Worm (Caenorhabditis elegans): ENCODE measurements around the gene igcm-3.

igcm-3 gene

DNA sequence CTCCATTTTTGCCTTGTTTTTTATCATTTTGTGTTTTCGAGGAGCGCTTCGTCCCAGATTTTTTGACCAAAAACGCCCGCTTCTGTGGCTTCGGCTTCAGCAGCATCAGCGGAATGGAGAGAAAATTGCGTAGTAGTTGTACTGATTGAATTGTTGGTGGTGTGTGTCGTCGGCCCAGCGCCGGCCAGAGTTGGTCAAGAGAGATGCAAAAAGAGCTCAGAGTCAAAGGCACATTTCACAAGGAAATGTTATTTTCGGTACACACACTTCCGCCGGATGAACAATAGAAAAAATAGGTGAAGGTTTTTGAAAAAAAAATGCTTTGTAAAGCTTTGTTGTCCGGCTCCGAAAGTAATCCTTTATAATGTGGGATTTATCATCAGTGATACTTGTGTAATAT, 22.0 kb upstream of the igcm-3 start:
- TF ChIP-seq fkh-10 (GFP tag; optimal IDR thresholded peaks at IDR 0.05): peak; percentile 77
- no peak for TF ChIP-seq daf-16 (GFP tag; optimal IDR thresholded peaks at IDR 0.05)
- no peak for TF ChIP-seq daf-16 (tag; optimal IDR thresholded peaks at IDR 0.05)
- TF ChIP-seq F10B5.3 (tag; optimal IDR thresholded peaks at IDR 0.05): no peak
- no peak for TF ChIP-seq skn-1 (tag; optimal IDR thresholded peaks at IDR 0.05)

DNA sequence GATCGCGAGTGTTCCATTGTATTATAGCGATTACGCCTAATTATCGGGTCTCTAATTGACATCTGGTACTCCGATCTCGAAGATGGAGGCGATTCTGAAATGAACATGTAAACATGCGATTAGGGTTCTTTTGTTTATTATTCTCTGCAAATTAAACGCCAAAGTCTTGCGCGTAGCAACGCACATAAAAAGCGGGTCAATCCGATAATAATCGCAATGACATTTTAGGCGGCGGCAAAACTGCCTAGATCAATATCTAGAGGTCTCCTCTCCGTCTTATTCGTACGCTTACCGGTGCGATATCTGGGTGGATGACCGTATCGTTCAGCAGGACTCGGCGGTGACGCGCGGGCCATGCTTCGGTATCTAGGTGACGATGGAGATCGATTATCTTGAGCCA, 7.3 kb upstream of the igcm-3 start:
- no peak for TF ChIP-seq nhr-42 (GFP tag; IDR thresholded peaks at IDR 0.05)
- TF ChIP-seq mes-2 (tag; optimal IDR thresholded peaks at IDR 0.05; ENCODE audit: poor library complexity, severe bottlenecking): peak; percentile 2
- TF ChIP-seq F49E8.2 (tag; optimal IDR thresholded peaks at IDR 0.05; ENCODE audit: borderline replicate concordance): no peak

DNA sequence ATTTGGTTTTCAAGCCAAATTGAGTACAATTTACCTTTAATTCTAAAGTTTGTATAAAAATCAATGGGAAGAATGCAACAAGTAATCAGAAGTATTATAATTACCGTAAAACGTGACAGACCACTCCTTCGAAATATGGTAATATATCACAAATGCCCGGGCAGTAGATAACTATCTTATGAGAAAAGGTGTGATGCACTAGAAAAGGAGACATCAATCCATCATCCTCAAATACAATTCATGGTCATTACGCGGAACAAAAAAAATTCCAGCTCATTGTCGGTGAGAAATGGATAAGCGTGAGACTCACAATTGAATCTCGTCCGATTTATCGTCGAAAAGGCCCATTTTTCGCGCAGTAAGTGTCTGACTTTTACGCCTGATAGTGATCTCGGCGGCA, 3.5 kb upstream of the igcm-3 start:
- TF ChIP-seq Y48G9A.11 (GFP tag; IDR thresholded peaks at IDR 0.05) (no peak), unc-62 (GFP tag; optimal IDR thresholded peaks at IDR 0.05 in 1 of 2) (peak in 1 of 2 experiments; percentile 72), unc-62 (tag; optimal IDR thresholded peaks at IDR 0.05) (no peak)

DNA sequence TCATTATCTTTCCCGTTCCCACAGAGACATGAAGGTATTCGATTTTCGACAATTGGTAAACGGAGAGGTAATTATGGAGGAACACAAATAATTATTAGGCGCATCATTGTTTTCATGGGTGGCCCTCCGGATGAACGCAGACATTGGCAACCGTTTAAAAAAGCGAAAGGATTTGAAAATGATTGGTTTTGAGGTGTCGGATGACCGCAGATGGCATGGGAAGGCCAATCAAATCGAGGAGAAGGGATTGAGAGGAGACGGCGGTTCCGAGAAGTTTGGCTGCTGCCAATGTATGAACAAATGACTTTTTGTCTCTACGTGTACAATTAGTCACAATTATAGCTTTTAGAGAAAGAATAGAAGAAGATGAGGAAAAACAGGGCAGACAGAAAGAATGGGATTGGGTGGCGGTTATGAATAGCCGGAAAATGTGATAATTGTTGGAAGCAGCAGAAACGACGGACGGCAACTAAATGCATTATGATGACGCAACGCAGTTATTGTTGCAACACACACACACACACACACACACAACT, 1.9 kb upstream of the igcm-3 start:
- peak; percentile 0 for TF ChIP-seq nhr-25 (tag; optimal IDR thresholded peaks at IDR 0.05; ENCODE audit: borderline replicate concordance, insufficient read depth)
- TF ChIP-seq rbr-2 (tag; optimal IDR thresholded peaks at IDR 0.05): no peak
- TF ChIP-seq unc-62 (GFP tag; optimal IDR thresholded peaks at IDR 0.05 in 1 of 2): peak in 1 of 2 experiments; percentile 48
- TF ChIP-seq unc-62 (tag; optimal IDR thresholded peaks at IDR 0.05): no peak
- TF ChIP-seq mep-1 (tag; optimal IDR thresholded peaks at IDR 0.05): no peak
- TF ChIP-seq aha-1 (tag): peak; percentile 44

DNA sequence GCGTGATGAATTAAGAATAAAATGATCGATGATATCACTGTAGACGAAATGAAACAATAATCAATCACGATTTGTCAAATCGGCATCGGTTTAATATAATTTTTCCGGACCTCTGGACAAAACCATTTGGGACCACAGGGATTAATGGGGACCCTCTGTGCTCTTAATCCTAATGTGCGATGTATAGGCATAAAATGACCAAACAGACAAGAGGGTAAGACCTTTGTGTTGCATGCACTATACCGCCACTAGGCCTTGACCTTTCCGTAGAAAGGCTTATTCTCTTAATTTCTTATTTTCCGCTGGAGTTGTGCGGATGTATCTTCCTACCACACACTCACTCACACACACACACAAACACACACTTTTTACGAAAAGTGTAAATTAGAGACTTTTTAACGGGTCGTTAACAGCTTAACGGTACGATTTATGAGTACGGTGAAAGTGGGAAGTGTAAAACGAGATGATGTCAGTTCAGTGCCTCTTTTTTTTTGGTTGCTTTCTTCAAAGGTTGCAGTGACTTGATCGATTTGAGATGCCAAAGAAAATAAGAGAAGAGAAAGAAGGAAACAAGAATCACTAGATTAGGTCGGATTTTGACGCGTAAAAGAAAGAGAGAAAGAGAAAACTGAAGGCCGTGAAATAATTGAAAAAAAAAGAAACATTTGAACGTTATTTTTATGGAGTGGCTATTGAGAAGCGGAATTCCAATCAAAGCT, 732 bp downstream of the igcm-3 start:
- no peak for TF ChIP-seq aly-2 (tag; optimal IDR thresholded peaks at IDR 0.05)
- peak; percentile 14 for TF ChIP-seq nhr-28 (tag; optimal IDR thresholded peaks at IDR 0.05)
- TF ChIP-seq ztf-11 (tag; optimal IDR thresholded peaks at IDR 0.05): no peak
- no peak for TF ChIP-seq ceh-32 (tag; optimal IDR thresholded peaks at IDR 0.05; ENCODE audit: poor library complexity)
- no peak for TF ChIP-seq pqm-1 (tag; optimal IDR thresholded peaks at IDR 0.05)
- TF ChIP-seq vab-7 (GFP tag; IDR thresholded peaks at IDR 0.05): no peak
- no peak for TF ChIP-seq nhr-48 (tag; optimal IDR thresholded peaks at IDR 0.05)

DNA sequence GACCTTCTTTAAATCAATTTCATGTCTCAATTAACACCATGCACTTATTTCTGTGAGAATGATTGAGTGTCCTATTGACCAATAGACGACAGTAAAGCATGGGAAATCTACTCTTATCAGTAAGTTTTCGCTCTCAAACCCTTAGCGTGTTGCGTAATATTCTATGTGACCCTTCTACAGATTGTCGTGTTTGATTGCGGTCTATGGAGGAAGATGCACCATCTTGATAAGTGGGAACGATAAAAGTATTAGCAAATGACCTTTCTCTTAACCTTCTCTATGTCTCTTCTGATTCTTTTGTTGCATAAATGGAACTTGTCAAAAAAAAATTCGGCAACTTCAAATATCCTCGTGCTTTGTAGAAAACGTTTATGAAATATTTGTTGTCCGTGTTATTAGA, 1.8 kb downstream of the igcm-3 start:
- TF ChIP-seq hlh-30 (tag; optimal IDR thresholded peaks at IDR 0.05; ENCODE audit: insufficient read depth): peak; percentile 10
- peak; percentile 36 for TF ChIP-seq mep-1 (tag; optimal IDR thresholded peaks at IDR 0.05)
- peak; percentile 61 for TF ChIP-seq dve-1 (tag; optimal IDR thresholded peaks at IDR 0.05; ENCODE audit: insufficient read depth)
- TF ChIP-seq daf-16 (GFP tag; optimal IDR thresholded peaks at IDR 0.05): no peak
- TF ChIP-seq daf-16 (tag; optimal IDR thresholded peaks at IDR 0.05): peak; percentile 72
- no peak for TF ChIP-seq set-16 (GFP tag; IDR thresholded peaks at IDR 0.05)
- TF ChIP-seq pha-4 (GFP tag; IDR thresholded peaks at IDR 0.05): no peak
- TF ChIP-seq pha-4 (tag; optimal IDR thresholded peaks at IDR 0.05): no peak
- no peak for TF ChIP-seq ceh-62 (tag; optimal IDR thresholded peaks at IDR 0.05)
- no peak for TF ChIP-seq nhr-25 (tag; optimal IDR thresholded peaks at IDR 0.05; ENCODE audit: borderline replicate concordance, insufficient read depth)
- no peak for TF ChIP-seq attf-4 (tag; optimal IDR thresholded peaks at IDR 0.05)
- TF ChIP-seq vab-7 (GFP tag; IDR thresholded peaks at IDR 0.05): no peak

All from whole organism, L4 larva.